Worm (Caenorhabditis elegans): ENCODE data around the gene Y73C8C.4.

The Y73C8C.4 gene

ce11 chrV:3114973-3115372, 13.0 kb upstream of the Y73C8C.4 start, which contains the start of gene Y73C8C.3:
Gene Y73C8C.3 (plus strand): TSS chrV:3115273.
- no peak for TF ChIP-seq ama-1 (optimal IDR thresholded peaks at IDR 0.05)

- TF ChIP-seq tbx-11 (GFP tag; IDR thresholded peaks at IDR 0.05) (no peak), ets-7 (tag; optimal IDR thresholded peaks at IDR 0.05) (no peak), sea-1 (GFP tag; conservative IDR thresholded peaks at IDR 0.05) (no peak), tra-4 (tag; optimal IDR thresholded peaks at IDR 0.05) (no peak)
Measured at ce11 chrV:3113751-3114150, 11.8 kb upstream of the Y73C8C.4 start, which contains the start of gene Y73C8C.8. Gene Y73C8C.8 (minus strand): TSS chrV:3113851.

- no peak for TF ChIP-seq hmbx-1 (tag; optimal IDR thresholded peaks at IDR 0.05)
- TF ChIP-seq B0310.2 (tag; optimal IDR thresholded peaks at IDR 0.05): no peak
- TF ChIP-seq ama-1 (optimal IDR thresholded peaks at IDR 0.05): no peak
Measured at ce11 chrV:3112198-3112597, 10.2 kb upstream of the Y73C8C.4 start.

ce11 chrV:3107450-3107849, 5.5 kb upstream of the Y73C8C.4 start, which contains the start of gene str-68:
Gene str-68 (minus strand): TSS chrV:3107550.
- TF ChIP-seq aly-1 (tag; optimal IDR thresholded peaks at IDR 0.05) (no peak), tra-4 (tag; optimal IDR thresholded peaks at IDR 0.05) (no peak), ceh-13 (GFP tag; optimal IDR thresholded peaks at IDR 0.05) (no peak), hnd-1 (tag; optimal IDR thresholded peaks at IDR 0.05) (no peak), tbx-37 (GFP tag; conservative IDR thresholded peaks at IDR 0.05) (no peak), hmbx-1 (tag; optimal IDR thresholded peaks at IDR 0.05) (no peak), sea-1 (GFP tag; conservative IDR thresholded peaks at IDR 0.05) (no peak), flt-1 (GFP tag; IDR thresholded peaks at IDR 0.05) (no peak), ceh-36 (tag; optimal IDR thresholded peaks at IDR 0.05) (no peak), B0310.2 (tag; optimal IDR thresholded peaks at IDR 0.05) (no peak), tbx-11 (GFP tag; IDR thresholded peaks at IDR 0.05) (no peak), scrt-1 (GFP tag; IDR thresholded peaks at IDR 0.05) (no peak), pes-1 (GFP tag; IDR thresholded peaks at IDR 0.05) (no peak), ama-1 (optimal IDR thresholded peaks at IDR 0.05) (no peak), F13C5.2 (tag; optimal IDR thresholded peaks at IDR 0.05) (no peak), hmg-4 (GFP tag; optimal IDR thresholded peaks at IDR 0.05) (no peak)

DNA sequence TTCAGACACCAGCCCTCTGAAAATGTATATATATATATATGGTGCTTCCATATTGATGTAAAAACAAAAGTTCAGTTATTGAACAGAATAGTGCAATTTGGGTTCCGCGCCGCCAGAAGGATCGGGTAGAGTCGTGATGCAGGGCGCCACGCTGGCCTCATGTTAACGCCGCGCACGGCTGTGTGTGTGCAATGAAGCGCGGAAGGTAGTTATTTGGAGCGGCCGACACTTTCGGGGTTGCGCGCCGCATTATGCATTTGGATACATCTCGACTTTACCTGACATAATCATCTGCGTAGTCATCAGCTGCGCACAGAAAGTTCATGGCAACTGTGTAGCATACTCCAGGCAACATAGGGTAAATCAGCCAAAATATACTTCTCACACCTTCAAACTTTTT, 4.8 kb upstream of the Y73C8C.4 start:
- no peak for TF ChIP-seq hnd-1 (tag; optimal IDR thresholded peaks at IDR 0.05)

DNA sequence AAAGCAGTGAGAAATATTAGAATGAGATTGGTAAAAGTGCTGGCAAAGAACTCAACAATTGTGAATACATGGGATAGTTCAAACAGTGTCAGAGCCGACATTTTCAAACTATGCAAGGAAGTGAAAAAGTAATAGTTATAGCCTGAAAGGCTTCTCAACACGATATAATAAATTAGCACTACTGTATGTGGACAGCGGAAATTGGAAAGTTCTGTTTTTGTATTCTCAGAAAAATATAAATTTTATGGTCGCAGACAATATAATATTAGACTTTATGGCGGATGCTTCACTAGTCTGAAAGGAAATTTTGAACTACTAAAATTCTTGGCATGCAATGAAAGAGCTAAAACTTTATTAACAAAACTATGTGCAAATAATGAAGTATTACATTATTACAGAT, 3.9 kb upstream of the Y73C8C.4 start, which contains the start of gene str-69:
str-69 (minus strand) TSS at position 101 of the 400 bp plus-strand sequence.
- TF ChIP-seq ets-7 (tag; optimal IDR thresholded peaks at IDR 0.05): no peak
- TF ChIP-seq aly-1 (tag; optimal IDR thresholded peaks at IDR 0.05): no peak
- TF ChIP-seq hmg-4 (GFP tag; optimal IDR thresholded peaks at IDR 0.05): no peak
- TF ChIP-seq tra-4 (tag; optimal IDR thresholded peaks at IDR 0.05): no peak
- TF ChIP-seq sea-1 (GFP tag; conservative IDR thresholded peaks at IDR 0.05): no peak
- no peak for TF ChIP-seq pes-1 (GFP tag; IDR thresholded peaks at IDR 0.05)
- TF ChIP-seq B0310.2 (tag; optimal IDR thresholded peaks at IDR 0.05): no peak
- no peak for TF ChIP-seq ama-1 (optimal IDR thresholded peaks at IDR 0.05)
- TF ChIP-seq F13C5.2 (tag; optimal IDR thresholded peaks at IDR 0.05): no peak
- no peak for TF ChIP-seq flt-1 (GFP tag; IDR thresholded peaks at IDR 0.05)
- TF ChIP-seq tbx-11 (GFP tag; IDR thresholded peaks at IDR 0.05): no peak
- no peak for TF ChIP-seq ceh-13 (GFP tag; optimal IDR thresholded peaks at IDR 0.05)
- no peak for TF ChIP-seq hmbx-1 (tag; optimal IDR thresholded peaks at IDR 0.05)
- TF ChIP-seq hnd-1 (tag; optimal IDR thresholded peaks at IDR 0.05): no peak
- TF ChIP-seq tbx-37 (GFP tag; conservative IDR thresholded peaks at IDR 0.05): no peak
- TF ChIP-seq ceh-36 (tag; optimal IDR thresholded peaks at IDR 0.05): no peak
- no peak for TF ChIP-seq scrt-1 (GFP tag; IDR thresholded peaks at IDR 0.05)

ce11 chrV:3104134-3104533, 2.2 kb upstream of the Y73C8C.4 start, which contains the start of gene str-66:
Gene str-66 (minus strand): TSS chrV:3104234.
- TF ChIP-seq ceh-36 (tag; optimal IDR thresholded peaks at IDR 0.05): no peak
- TF ChIP-seq flt-1 (GFP tag; IDR thresholded peaks at IDR 0.05): no peak
- no peak for TF ChIP-seq F13C5.2 (tag; optimal IDR thresholded peaks at IDR 0.05)
- no peak for TF ChIP-seq hmbx-1 (tag; optimal IDR thresholded peaks at IDR 0.05)
- TF ChIP-seq hnd-1 (tag; optimal IDR thresholded peaks at IDR 0.05): no peak
- no peak for TF ChIP-seq aly-1 (tag; optimal IDR thresholded peaks at IDR 0.05)
- TF ChIP-seq B0310.2 (tag; optimal IDR thresholded peaks at IDR 0.05): no peak
- TF ChIP-seq hmg-4 (GFP tag; optimal IDR thresholded peaks at IDR 0.05): no peak
- TF ChIP-seq pes-1 (GFP tag; IDR thresholded peaks at IDR 0.05): no peak
- no peak for TF ChIP-seq tra-4 (tag; optimal IDR thresholded peaks at IDR 0.05)
- no peak for TF ChIP-seq sea-1 (GFP tag; conservative IDR thresholded peaks at IDR 0.05)
- no peak for TF ChIP-seq tbx-37 (GFP tag; conservative IDR thresholded peaks at IDR 0.05)
- TF ChIP-seq ets-7 (tag; optimal IDR thresholded peaks at IDR 0.05): no peak
- no peak for TF ChIP-seq scrt-1 (GFP tag; IDR thresholded peaks at IDR 0.05)
- TF ChIP-seq ama-1 (optimal IDR thresholded peaks at IDR 0.05): no peak
- TF ChIP-seq ceh-13 (GFP tag; optimal IDR thresholded peaks at IDR 0.05): no peak

DNA sequence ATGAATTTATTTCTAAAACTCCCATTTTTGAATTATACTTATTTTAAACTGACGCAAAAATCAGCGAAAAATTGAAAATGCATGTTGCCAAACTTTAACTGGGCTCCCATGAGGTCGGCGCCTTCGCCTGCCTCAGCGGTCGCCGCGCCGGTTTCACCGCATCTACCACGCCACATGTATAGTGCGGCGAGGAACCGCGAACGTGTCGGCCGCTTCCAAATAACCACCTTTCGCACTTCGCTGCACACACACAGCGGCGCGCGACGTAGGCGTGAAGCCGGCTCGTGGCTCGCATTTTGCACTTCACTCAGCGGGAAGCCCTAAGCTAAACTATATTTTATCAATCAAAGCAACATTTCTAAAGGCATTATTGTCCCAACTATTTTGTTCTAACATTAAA, 1.4 kb downstream of the Y73C8C.4 start:
- TF ChIP-seq aly-1 (tag; optimal IDR thresholded peaks at IDR 0.05): no peak
- TF ChIP-seq sea-1 (GFP tag; conservative IDR thresholded peaks at IDR 0.05): no peak
- no peak for TF ChIP-seq hmbx-1 (tag; optimal IDR thresholded peaks at IDR 0.05)
- TF ChIP-seq pes-1 (GFP tag; IDR thresholded peaks at IDR 0.05): no peak

DNA sequence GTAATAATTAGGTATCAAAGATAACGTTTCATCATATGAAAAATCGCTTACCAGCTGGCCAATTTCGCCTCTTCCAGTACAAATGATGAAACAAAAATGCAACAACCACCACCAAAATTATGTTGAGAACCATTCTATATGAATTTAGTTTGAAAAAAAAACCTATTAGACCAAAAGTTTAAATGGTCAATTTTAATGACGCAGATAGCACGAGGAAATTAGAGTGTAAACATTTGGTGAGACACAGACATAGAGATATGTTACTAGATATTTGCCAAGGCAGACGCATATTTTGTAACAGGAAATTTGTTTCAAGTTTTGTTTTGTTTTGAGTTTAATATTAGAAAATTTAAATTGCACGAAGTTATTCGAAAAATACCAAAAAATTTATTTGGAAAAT, 7.6 kb downstream of the Y73C8C.4 start, which contains the start of gene cyp-33C9:
cyp-33C9 (minus strand) TSS at position 211 of the 400 bp plus-strand sequence.
- TF ChIP-seq ceh-13 (GFP tag; optimal IDR thresholded peaks at IDR 0.05) (no peak), B0310.2 (tag; optimal IDR thresholded peaks at IDR 0.05) (no peak), F13C5.2 (tag; optimal IDR thresholded peaks at IDR 0.05) (no peak), ets-7 (tag; optimal IDR thresholded peaks at IDR 0.05) (no peak), tbx-11 (GFP tag; IDR thresholded peaks at IDR 0.05) (no peak), scrt-1 (GFP tag; IDR thresholded peaks at IDR 0.05) (no peak), tbx-37 (GFP tag; conservative IDR thresholded peaks at IDR 0.05) (no peak), pes-1 (GFP tag; IDR thresholded peaks at IDR 0.05) (no peak), aly-1 (tag; optimal IDR thresholded peaks at IDR 0.05) (no peak), ceh-36 (tag; optimal IDR thresholded peaks at IDR 0.05) (no peak)

Data from whole organism, early embryonic.